Worm (Caenorhabditis elegans): ENCODE data around the gene nlp-80.

DNA sequence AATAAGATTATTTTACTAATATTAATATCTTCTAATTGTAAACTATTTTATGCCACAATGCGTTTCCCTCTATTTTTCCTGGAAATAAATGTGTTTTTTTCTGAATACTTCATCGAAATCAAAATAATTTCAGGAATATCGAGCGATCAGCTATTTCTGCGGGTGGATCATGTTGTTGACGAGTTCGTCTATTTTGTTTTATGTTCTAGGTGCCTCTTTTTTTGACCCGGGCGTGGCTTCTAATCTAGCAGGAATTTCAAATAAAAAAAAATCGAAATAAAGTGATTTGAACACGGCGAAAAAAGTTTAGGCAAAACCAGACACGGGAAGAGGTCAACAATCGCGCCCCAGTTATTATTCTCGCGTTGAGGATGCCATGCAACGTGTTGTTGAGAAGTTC is 13.5 kb downstream of the nlp-80 start, which contains the start of gene T04C12.33:
- no peak for TF ChIP-seq aly-1 (tag; optimal IDR thresholded peaks at IDR 0.05)
- no peak for TF ChIP-seq hmbx-1 (tag; optimal IDR thresholded peaks at IDR 0.05)
- TF ChIP-seq ets-7 (tag; optimal IDR thresholded peaks at IDR 0.05): no peak
